Fruit fly (Drosophila melanogaster) Kc167 (cell line): ENCODE results near the gene Gba1a.

Experiments used
- Myc ChIP-seq: fragments of >200 bp; optimal IDR thresholded peaks from 2 replicates; lab custom pipeline; 2017; ENCODE audit warnings: missing external identifiers
- Sin3A ChIP-seq: fragments of >200 bp; optimal IDR thresholded peaks from 2 replicates; lab custom pipeline; 2018; ENCODE audit warnings: missing external identifiers
- h ChIP-seq: fragments of >200 bp; optimal IDR thresholded peaks from 3 replicates; lab custom pipeline; 2018; ENCODE audit warnings: missing external identifiers
- insv ChIP-seq: fragments of >200 bp; optimal IDR thresholded peaks from 3 replicates; lab custom pipeline; 2018; ENCODE audit warnings: missing external identifiers
- psq ChIP-seq: fragments of >200 bp; optimal IDR thresholded peaks from 2 replicates; lab custom pipeline; 2017; ENCODE audit warnings: missing external identifiers
- ttk ChIP-seq: sonication (Bioruptor generic); optimal IDR thresholded peaks from 2 replicates; lab custom pipeline; 2017; ENCODE audit warnings: missing external identifiers

Gene Gba1a

dm6 chr3R:23722680-23723372 is 22.4 kb downstream of the Gba1a start, which contains the start of gene CG10365:
TSS of gene CG10365 (plus strand) at chr3R:23723331.
- TF ChIP-seq Myc (lab: Kevin White, UChicago) (no peak), h (lab: Kevin White, UChicago) (no peak), ttk (lab: Kevin White, UChicago) (no peak), psq (lab: Kevin White, UChicago) (no peak), insv (no peak), Sin3A (no peak)

dm6 chr3R:23723381-23724034 is 23.1 kb downstream of the Gba1a start:
- TF ChIP-seq Myc (lab: Kevin White, UChicago) (no peak), psq (lab: Kevin White, UChicago) (no peak), insv (no peak), ttk (lab: Kevin White, UChicago) (no peak), h (lab: Kevin White, UChicago) (no peak), Sin3A (no peak)

- TF ChIP-seq ttk (lab: Kevin White, UChicago) (no peak), Myc (lab: Kevin White, UChicago) (no peak), h (lab: Kevin White, UChicago) (no peak), insv (no peak), psq (lab: Kevin White, UChicago) (no peak), Sin3A (no peak)
Observed at dm6 chr3R:23724843-23725506, 24.6 kb downstream of the Gba1a start.

- TF ChIP-seq Sin3A: no peak
- TF ChIP-seq psq (lab: Kevin White, UChicago): no peak
- no peak for TF ChIP-seq ttk (lab: Kevin White, UChicago)
Observed at dm6 chr3R:23725711-23726349, 25.4 kb downstream of the Gba1a start.

dm6 chr3R:23726740-23727139 is 26.3 kb downstream of the Gba1a start:
- TF ChIP-seq insv (no peak), Sin3A (no peak), h (lab: Kevin White, UChicago) (no peak), ttk (lab: Kevin White, UChicago) (no peak), psq (lab: Kevin White, UChicago) (no peak), Myc (lab: Kevin White, UChicago) (no peak)

- TF ChIP-seq ttk (lab: Kevin White, UChicago): no peak
- TF ChIP-seq Sin3A: no peak
- no peak for TF ChIP-seq psq (lab: Kevin White, UChicago)
- no peak for TF ChIP-seq insv
- no peak for TF ChIP-seq h (lab: Kevin White, UChicago)
- TF ChIP-seq Myc (lab: Kevin White, UChicago): no peak
Observed at dm6 chr3R:23727657-23728056, 27.2 kb downstream of the Gba1a start.

- no peak for TF ChIP-seq ttk (lab: Kevin White, UChicago)
Observed at dm6 chr3R:23728086-23728485, 27.7 kb downstream of the Gba1a start.

dm6 chr3R:23729066-23729465 is 28.6 kb downstream of the Gba1a start:
- TF ChIP-seq ttk (lab: Kevin White, UChicago): no peak
- no peak for TF ChIP-seq h (lab: Kevin White, UChicago)
- no peak for TF ChIP-seq Myc (lab: Kevin White, UChicago)
- TF ChIP-seq Sin3A: no peak
- no peak for TF ChIP-seq psq (lab: Kevin White, UChicago)
- no peak for TF ChIP-seq insv

dm6 chr3R:23729632-23730471 is 29.4 kb downstream of the Gba1a start:
- TF ChIP-seq psq (lab: Kevin White, UChicago): no peak
- no peak for TF ChIP-seq ttk (lab: Kevin White, UChicago)

- TF ChIP-seq Sin3A: no peak
- no peak for TF ChIP-seq Myc (lab: Kevin White, UChicago)
- TF ChIP-seq h (lab: Kevin White, UChicago): no peak
- TF ChIP-seq insv: no peak
- no peak for TF ChIP-seq ttk (lab: Kevin White, UChicago)
- TF ChIP-seq psq (lab: Kevin White, UChicago): no peak
Observed at dm6 chr3R:23730472-23730801, 30.0 kb downstream of the Gba1a start.

dm6 chr3R:23732533-23732932 is 32.1 kb downstream of the Gba1a start:
- TF ChIP-seq ttk (lab: Kevin White, UChicago) (no peak), Sin3A (no peak)
